Worm (Caenorhabditis elegans) whole organism, young adult: ENCODE results near the gene F38B2.2.
A peak's percentile ranks its signal among the peaks of the same experiment; 100 is the strongest.

Experiments
- K11D2.4 ChIP-seq: fragments of 200-800 bp; sonication (Bioruptor generic); IDR thresholded peaks from 2 replicates; pipeline ENCODE4 v1.3.6; 2022; ENCODE audit warnings: missing genetic modification reagents, missing genetic modification characterization, missing compliant biosample characterization
- T07F8.4 ChIP-seq: sonication (generic microtip); optimal IDR thresholded peaks from 2 replicates; lab custom pipeline; 2016; ENCODE audit warnings: mild to moderate bottlenecking, missing genetic modification characterization, moderate library complexity, missing compliant biosample characterization
- Y53F4B.3 ChIP-seq: fragments of 200-800 bp; sonication (Bioruptor generic); IDR thresholded peaks from 2 replicates; pipeline ENCODE4 v1.3.6; 2022; ENCODE audit warnings: missing genetic modification reagents, missing genetic modification characterization, missing compliant biosample characterization
- ama-1 ChIP-seq, 3 experiments: fragments of 150-350 bp in 1 of 3; sonication (generic microtip) in 2 of 3; optimal IDR thresholded peaks; 2 replicates each; lab custom pipeline; 2014 to 2018; ENCODE audit warnings: missing biosample characterization in 2 of 3, missing genetic modification characterization in 2 of 3, missing genetic modification reagents in 2 of 3
- let-607 ChIP-seq, 2 experiments: fragments of 200-800 bp in 1 of 2; sonication (Bioruptor generic) in 1 of 2; sonication (generic microtip) in 1 of 2; optimal IDR thresholded peaks; 2 replicates each; lab custom pipeline; 2016 to 2018; ENCODE audit warnings: mild to moderate bottlenecking in 2 of 2, missing compliant biosample characterization in 2 of 2, missing genetic modification characterization in 2 of 2, moderate library complexity in 2 of 2, missing genotype in 1 of 2
- madf-3 ChIP-seq: fragments of 200-800 bp; sonication (Bioruptor generic); IDR thresholded peaks from 2 replicates; pipeline ENCODE4 v1.3.6; 2022; ENCODE audit warnings: missing genetic modification reagents, missing genetic modification characterization, missing compliant biosample characterization
- repo-1 ChIP-seq: sonication (generic microtip); optimal IDR thresholded peaks from 2 replicates; lab custom pipeline; 2017; ENCODE audit warnings: mild to moderate bottlenecking, missing genetic modification characterization, missing compliant biosample characterization
- xnd-1 ChIP-seq: sonication (generic microtip); optimal IDR thresholded peaks from 2 replicates; lab custom pipeline; 2016; ENCODE audit warnings: missing genotype, missing genetic modification reagents, missing genetic modification characterization, missing compliant biosample characterization
- ztf-18 ChIP-seq: sonication (generic microtip); optimal IDR thresholded peaks from 2 replicates; lab custom pipeline; 2016; ENCODE audit warnings: missing genotype, mild to moderate bottlenecking, missing genetic modification characterization, missing compliant biosample characterization

ce11 chrX:11299642-11300307, 20.6 kb upstream of the F38B2.2 start, which contains the start of the genes snrp-40.1 and F08G12.3:
- no peak for TF ChIP-seq T07F8.4 (tag; lab: Kevin White, UChicago)
- TF ChIP-seq madf-3 (GFP tag; lab: Robert Waterston, UW) = no peak
- TF ChIP-seq repo-1 (tag; lab: Kevin White, UChicago) = no peak
- TF ChIP-seq Y53F4B.3 = no peak
- peak; percentile 60 for TF ChIP-seq ztf-18
- no peak for TF ChIP-seq ama-1 (optimal IDR thresholded peaks at IDR 0.05; lab: Kevin White, UChicago)
- no peak for TF ChIP-seq ama-1 (GFP tag; optimal IDR thresholded peaks at IDR 0.05; lab: Kevin White, UChicago)
- no peak for TF ChIP-seq xnd-1 (tag; lab: Kevin White, UChicago)
- TF ChIP-seq K11D2.4 (GFP tag; lab: Robert Waterston, UW) = no peak
- peak; percentile 71 to 76 for TF ChIP-seq let-607 (tag; optimal IDR thresholded peaks at IDR 0.05; lab: Kevin White, UChicago)
